Fruit fly (Drosophila melanogaster) whole organism, wandering third instar larva: ENCODE data around the gene Bap60.

Source experiments
- Hr78 ChIP-seq: fragments of >200 bp; optimal IDR thresholded peaks from 2 replicates; lab custom pipeline; 2017; ENCODE audit warnings: missing biosample characterization, missing genetic modification characterization
- Hr83 ChIP-seq: fragments of 200-300 bp; sonication (Bioruptor generic); optimal IDR thresholded peaks from 2 replicates; lab custom pipeline; 2016; ENCODE audit warnings: missing biosample characterization, mild to moderate bottlenecking, missing genetic modification characterization, moderate library complexity; ENCODE audit not compliant: poor library complexity, severe bottlenecking
- Jra ChIP-seq: sonication (Bioruptor generic); optimal IDR thresholded peaks from 2 replicates; lab custom pipeline; 2016; ENCODE audit warnings: missing biosample characterization, missing genetic modification characterization
- Myc ChIP-seq: fragments of >200 bp; optimal IDR thresholded peaks from 2 replicates; lab custom pipeline; 2017
- Vsx2 ChIP-seq: fragments of 200-300, 225-300 bp; sonication (Bioruptor generic); optimal IDR thresholded peaks from 2 replicates; lab custom pipeline; 2018; ENCODE audit warnings: missing biosample characterization, missing genetic modification characterization; ENCODE audit not compliant: partially characterized antibody
- br ChIP-seq: fragments of 200-800 bp; sonication (Bioruptor generic); optimal IDR thresholded peaks from 2 replicates; lab custom pipeline; 2016; ENCODE audit warnings: missing biosample characterization, missing genetic modification characterization
- foxo ChIP-seq, 2 experiments: fragments of 200-800 bp; sonication (Bioruptor generic); optimal IDR thresholded peaks; 2 replicates in 1 of 2; 3 replicates in 1 of 2; lab custom pipeline; 2016 to 2017; ENCODE audit warnings: missing biosample characterization in 2 of 2, missing genetic modification characterization in 2 of 2
- h ChIP-seq: fragments of 200-800 bp; sonication (Bioruptor generic); optimal IDR thresholded peaks from 3 replicates; lab custom pipeline; 2016; ENCODE audit warnings: missing biosample characterization, mild to moderate bottlenecking, missing genetic modification characterization
- usp ChIP-seq: fragments of >200 bp; optimal IDR thresholded peaks from 2 replicates; lab custom pipeline; 2017; ENCODE audit warnings: missing biosample characterization, missing genetic modification characterization

DNA sequence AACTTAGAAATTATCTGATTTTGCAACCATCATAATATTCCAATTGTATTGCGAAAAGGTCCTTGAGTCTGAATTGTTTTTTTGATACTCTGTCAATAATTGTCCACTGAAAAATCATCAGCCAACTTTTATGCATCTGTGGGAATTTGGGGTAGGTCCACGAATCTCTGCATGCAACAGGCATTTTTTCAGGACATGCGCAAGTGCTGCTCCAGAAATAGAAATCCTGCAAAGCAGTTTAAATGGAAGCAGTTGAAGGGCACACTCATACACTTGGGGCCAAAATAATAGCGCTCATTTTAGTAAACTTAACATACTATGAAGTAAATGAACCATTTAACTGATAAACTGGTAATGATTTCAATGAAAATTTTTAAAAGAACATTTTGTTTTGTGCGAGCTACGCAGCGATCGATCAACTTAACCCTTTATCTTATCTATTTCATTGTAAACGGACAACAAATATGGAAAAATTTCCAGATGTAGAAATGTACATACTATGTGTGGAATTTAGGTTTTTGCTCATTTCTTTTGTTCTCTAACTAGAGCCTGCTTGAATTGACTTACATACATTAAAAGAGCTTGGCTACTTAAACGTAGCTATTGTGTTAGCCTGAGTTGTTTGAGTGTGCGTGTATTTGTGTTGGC is 29.0 kb downstream of the Bap60 start:
- TF ChIP-seq foxo (GFP tag; optimal IDR thresholded peaks at IDR 0.05; lab: Kevin White, UChicago) (peak in 1 of 2 experiments; percentile 33), br (GFP tag; lab: Kevin White, UChicago) (peak; percentile 37), Jra (GFP tag; lab: Kevin White, UChicago) (no peak), h (GFP tag; lab: Kevin White, UChicago) (peak; percentile 34), Hr83 (no peak), Hr78 (GFP tag; lab: Kevin White, UChicago) (no peak), Vsx2 (GFP tag; lab: Kevin White, UChicago) (no peak), Myc (no peak), usp (GFP tag; lab: Kevin White, UChicago) (no peak)
